Fruit fly (Drosophila melanogaster) whole organism, larva: ENCODE measurements around the gene Oseg2.
A peak's percentile ranks its signal among the peaks of the same experiment; 100 is the strongest.

ENCODE experiments used
- noc ChIP-seq: fragments of 200-800 bp; sonication (Bioruptor generic); optimal IDR thresholded peaks from 3 replicates; lab custom pipeline; 2019; ENCODE audit warnings: missing biosample characterization, mild to moderate bottlenecking, missing genetic modification characterization, moderate library complexity

Oseg2 gene

dm6 chr3L:2257412-2257862 is 28.0 kb downstream of the Oseg2 start, which contains the start of the genes CG1275 and Elp5:
TSS of gene CG1275 (minus strand) at chr3L:2257423.
TSS of gene Elp5 (plus strand) at chr3L:2257456.
- peak; percentile 91 for TF ChIP-seq noc (tag; lab: Kevin White, UChicago)

- no peak for TF ChIP-seq noc (tag; lab: Kevin White, UChicago)
Measured at dm6 chr3L:2261282-2261681, 31.8 kb downstream of the Oseg2 start.

DNA sequence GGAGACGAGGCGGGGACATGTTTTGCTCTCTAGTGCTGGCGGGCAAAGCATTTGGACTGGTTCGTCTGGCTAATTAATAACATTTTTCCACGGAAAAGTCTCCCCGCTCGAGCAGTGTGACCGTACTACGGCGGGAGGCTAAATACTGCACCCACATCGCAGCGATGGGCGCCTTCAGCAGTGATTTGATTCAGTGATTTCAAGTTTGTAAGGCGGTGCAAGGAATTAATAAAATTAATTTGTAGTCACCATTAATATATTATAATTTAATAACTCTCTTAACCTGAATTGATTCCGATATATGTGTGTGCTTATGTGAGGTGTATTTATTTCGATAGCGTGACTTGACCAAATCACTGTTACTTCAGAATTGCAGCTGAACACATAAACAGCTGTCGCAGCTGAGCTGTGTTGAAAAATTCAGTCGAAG is 33.1 kb downstream of the Oseg2 start, which contains the start of the genes oxt and CG13807:
Gene oxt (minus strand): TSS at position 150 of the 430 bp plus-strand sequence.
Gene CG13807 (plus strand): TSS at position 405 of the 430 bp plus-strand sequence.
- peak; percentile 78 for TF ChIP-seq noc (tag; lab: Kevin White, UChicago)

DNA sequence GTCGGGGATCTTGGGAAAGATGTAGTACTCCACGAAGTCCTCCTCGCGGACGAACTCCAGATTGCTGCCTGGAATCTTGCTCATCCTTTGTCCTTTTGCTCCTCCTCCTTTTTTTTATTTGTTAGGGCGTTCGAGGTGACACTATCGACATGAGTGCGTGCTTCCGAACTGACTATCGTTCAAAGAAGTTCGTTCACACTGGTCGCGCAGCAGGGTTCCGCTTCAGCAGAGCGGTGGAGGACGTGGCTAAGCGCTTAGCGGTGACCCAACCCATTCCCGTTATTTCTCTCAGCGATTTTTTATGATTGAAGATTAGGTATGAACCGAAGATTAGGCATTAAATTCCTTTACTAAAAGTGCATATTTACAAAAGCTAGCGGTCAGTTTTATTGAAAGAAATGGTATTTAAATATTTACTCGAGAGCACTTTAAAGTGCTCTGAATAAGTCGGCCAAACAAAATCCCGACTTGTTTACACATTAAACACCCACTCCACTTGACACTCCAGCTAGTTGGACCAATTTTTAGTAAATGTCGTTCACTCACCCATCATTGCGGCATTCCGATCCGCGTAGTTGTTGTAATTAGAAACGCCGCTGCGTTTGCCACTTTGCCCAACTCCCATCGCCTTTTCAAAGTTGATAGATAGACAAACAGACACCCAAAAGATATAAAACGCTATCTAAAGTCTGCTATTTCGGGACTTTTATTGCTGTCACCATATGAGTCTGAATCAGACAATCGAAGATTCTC is 36.4 kb downstream of the Oseg2 start, which contains the start of the genes ecd and CG13806:
Gene ecd (minus strand): TSS at position 166 of the 753 bp plus-strand sequence.
Gene CG13806 (plus strand): TSS at position 703 of the 753 bp plus-strand sequence.
- no peak for TF ChIP-seq noc (tag; lab: Kevin White, UChicago)

DNA sequence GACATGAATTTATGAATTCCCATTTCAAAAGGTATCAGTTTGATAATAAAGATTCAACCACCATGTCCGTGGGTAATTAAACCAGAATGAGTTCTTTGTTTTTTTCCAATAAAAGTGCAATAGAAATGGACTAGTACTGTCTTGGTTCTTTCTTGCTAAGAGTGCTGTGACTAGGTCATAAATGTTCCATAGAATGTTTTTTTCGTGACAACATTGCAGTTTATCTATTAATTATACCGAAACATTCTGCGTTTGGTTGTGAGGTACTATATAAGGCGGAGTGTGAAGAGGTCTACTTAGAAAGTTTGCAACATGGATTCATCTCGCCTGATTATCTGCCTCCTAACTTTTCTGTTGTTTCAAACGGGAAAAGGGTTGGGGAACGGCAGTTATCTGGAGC is 38.1 kb downstream of the Oseg2 start, which contains the start of gene obst-I:
Gene obst-I (plus strand): TSS at position 301 of the 400 bp plus-strand sequence.
- TF ChIP-seq noc (tag; lab: Kevin White, UChicago), result no peak

dm6 chr3L:2268525-2268924 is 39.1 kb downstream of the Oseg2 start, which contains the start of gene CG32302:
TSS of gene CG32302 (plus strand) at chr3L:2268825.
- TF ChIP-seq noc (tag; lab: Kevin White, UChicago), result no peak

- no peak for TF ChIP-seq noc (tag; lab: Kevin White, UChicago)
Measured at dm6 chr3L:2272669-2273068, 43.2 kb downstream of the Oseg2 start, which contains the start of gene yellow-g. TSS of gene yellow-g (minus strand) at chr3L:2272769.

DNA sequence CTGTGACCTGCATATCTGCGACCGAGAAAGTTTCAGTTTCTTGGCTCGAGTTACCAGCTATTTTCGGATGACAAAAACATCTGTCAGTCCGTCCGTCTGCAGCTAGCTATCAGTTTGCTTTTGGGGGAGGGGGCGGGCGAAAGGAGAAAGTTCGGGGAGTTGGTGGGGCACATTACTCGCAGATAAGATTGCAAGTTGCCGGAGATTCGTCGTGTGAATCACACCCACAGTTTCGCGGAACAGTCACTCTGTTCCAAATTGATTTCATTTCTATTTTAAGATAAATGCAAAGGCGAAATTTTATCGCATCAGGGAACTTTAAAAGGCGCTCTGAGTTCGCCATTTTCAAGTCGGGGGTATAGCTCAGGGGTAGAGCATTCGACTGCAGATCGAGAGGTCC is 43.9 kb downstream of the Oseg2 start:
- no peak for TF ChIP-seq noc (tag; lab: Kevin White, UChicago)

dm6 chr3L:2276250-2276649 is 46.8 kb downstream of the Oseg2 start, which contains the start of gene yellow-g2:
TSS of gene yellow-g2 (plus strand) at chr3L:2276550.
- no peak for TF ChIP-seq noc (tag; lab: Kevin White, UChicago)

DNA sequence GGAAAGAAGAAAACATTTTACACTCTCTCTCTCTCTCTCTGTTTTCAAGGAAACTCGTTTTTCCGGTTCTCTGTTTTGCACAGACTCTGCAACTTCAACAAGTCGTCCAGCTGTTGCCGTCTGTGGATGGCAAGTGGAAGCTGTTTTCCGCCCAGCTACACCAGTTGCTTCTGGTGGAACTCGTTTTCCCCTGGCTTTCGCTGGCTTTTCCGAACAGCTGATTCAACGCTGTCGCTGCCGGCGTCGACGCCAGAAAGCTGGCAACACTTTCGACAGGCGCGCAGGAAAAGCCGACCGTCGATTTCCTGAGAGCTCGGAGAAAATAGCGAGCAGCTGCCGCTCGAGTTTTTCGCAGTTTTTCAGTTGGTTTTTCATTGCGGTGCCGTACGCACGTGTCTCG is 53.1 kb downstream of the Oseg2 start, which contains the start of gene MsR2:
Gene MsR2 (plus strand): TSS at position 378 of the 400 bp plus-strand sequence.
- no peak for TF ChIP-seq noc (tag; lab: Kevin White, UChicago)
